Worm (Caenorhabditis elegans): ENCODE results near the gene unc-34.

The unc-34 gene

DNA sequence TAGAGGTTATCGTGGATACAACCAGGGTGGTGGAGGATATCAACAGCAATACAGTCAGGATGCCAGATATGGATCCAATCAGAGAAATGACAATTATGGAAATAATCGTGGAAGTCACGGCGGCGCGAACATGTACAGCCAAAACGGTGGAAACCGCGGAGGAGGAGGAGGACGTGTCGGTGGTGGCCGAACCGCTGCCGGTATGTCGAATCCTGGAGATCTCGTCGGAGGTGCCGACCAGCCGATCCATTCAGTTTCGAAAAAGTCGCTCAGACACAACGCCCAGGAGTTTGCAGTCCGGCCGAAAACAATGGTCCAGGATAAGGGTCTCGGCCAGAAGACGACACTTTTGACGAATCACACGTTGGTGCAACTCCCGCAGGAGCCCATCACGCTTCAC lies 26.5 kb downstream of the unc-34 start:
- no peak for TF ChIP-seq tbx-37 (GFP tag; conservative IDR thresholded peaks at IDR 0.05)
- no peak for TF ChIP-seq ceh-36 (tag; optimal IDR thresholded peaks at IDR 0.05)
- no peak for TF ChIP-seq tbx-11 (GFP tag; IDR thresholded peaks at IDR 0.05)
- TF ChIP-seq ama-1 (optimal IDR thresholded peaks at IDR 0.05), result no peak
- TF ChIP-seq aly-1 (tag; optimal IDR thresholded peaks at IDR 0.05), result no peak
- no peak for TF ChIP-seq F13C5.2 (tag; optimal IDR thresholded peaks at IDR 0.05)
- TF ChIP-seq hnd-1 (tag; optimal IDR thresholded peaks at IDR 0.05), result no peak

- no peak for TF ChIP-seq hnd-1 (tag; optimal IDR thresholded peaks at IDR 0.05)
- TF ChIP-seq tra-4 (tag; optimal IDR thresholded peaks at IDR 0.05), result no peak
- TF ChIP-seq tbx-11 (GFP tag; IDR thresholded peaks at IDR 0.05), result no peak
- TF ChIP-seq ets-7 (tag; optimal IDR thresholded peaks at IDR 0.05), result no peak
- TF ChIP-seq sea-1 (GFP tag; conservative IDR thresholded peaks at IDR 0.05), result no peak
- TF ChIP-seq F13C5.2 (tag; optimal IDR thresholded peaks at IDR 0.05), result no peak
- TF ChIP-seq pes-1 (GFP tag; IDR thresholded peaks at IDR 0.05), result no peak
- TF ChIP-seq scrt-1 (GFP tag; IDR thresholded peaks at IDR 0.05), result no peak
- no peak for TF ChIP-seq B0310.2 (tag; optimal IDR thresholded peaks at IDR 0.05)
- no peak for TF ChIP-seq flt-1 (GFP tag; IDR thresholded peaks at IDR 0.05)
- no peak for TF ChIP-seq aly-1 (tag; optimal IDR thresholded peaks at IDR 0.05)
- no peak for TF ChIP-seq hmbx-1 (tag; optimal IDR thresholded peaks at IDR 0.05)
- no peak for TF ChIP-seq hmg-4 (GFP tag; optimal IDR thresholded peaks at IDR 0.05)
- no peak for TF ChIP-seq ceh-13 (GFP tag; optimal IDR thresholded peaks at IDR 0.05)
- TF ChIP-seq ceh-36 (tag; optimal IDR thresholded peaks at IDR 0.05), result no peak
- no peak for TF ChIP-seq tbx-37 (GFP tag; conservative IDR thresholded peaks at IDR 0.05)
Measured at ce11 chrV:1013637-1014036, 31.1 kb downstream of the unc-34 start.

- no peak for TF ChIP-seq ama-1 (optimal IDR thresholded peaks at IDR 0.05)
- TF ChIP-seq hnd-1 (tag; optimal IDR thresholded peaks at IDR 0.05), result no peak
- no peak for TF ChIP-seq hmg-4 (GFP tag; optimal IDR thresholded peaks at IDR 0.05)
- no peak for TF ChIP-seq F13C5.2 (tag; optimal IDR thresholded peaks at IDR 0.05)
- TF ChIP-seq tra-4 (tag; optimal IDR thresholded peaks at IDR 0.05), result no peak
- TF ChIP-seq ets-7 (tag; optimal IDR thresholded peaks at IDR 0.05), result no peak
- TF ChIP-seq ceh-13 (GFP tag; optimal IDR thresholded peaks at IDR 0.05), result no peak
- no peak for TF ChIP-seq scrt-1 (GFP tag; IDR thresholded peaks at IDR 0.05)
- TF ChIP-seq aly-1 (tag; optimal IDR thresholded peaks at IDR 0.05), result no peak
- no peak for TF ChIP-seq sea-1 (GFP tag; conservative IDR thresholded peaks at IDR 0.05)
- TF ChIP-seq B0310.2 (tag; optimal IDR thresholded peaks at IDR 0.05), result no peak
Measured at ce11 chrV:1015194-1015593, 32.7 kb downstream of the unc-34 start.

ce11 chrV:1017196-1017595 lies 34.7 kb downstream of the unc-34 start:
- TF ChIP-seq tra-4 (tag; optimal IDR thresholded peaks at IDR 0.05) (no peak), scrt-1 (GFP tag; IDR thresholded peaks at IDR 0.05) (no peak)

- TF ChIP-seq pes-1 (GFP tag; IDR thresholded peaks at IDR 0.05), result 0 out of 2 replicates have a peak, but pooled peaks have one; percentile 8
- no peak for TF ChIP-seq ceh-13 (GFP tag; optimal IDR thresholded peaks at IDR 0.05)
- no peak for TF ChIP-seq flt-1 (GFP tag; IDR thresholded peaks at IDR 0.05)
Measured at ce11 chrV:1021456-1021855, 39.0 kb downstream of the unc-34 start.

- no peak for TF ChIP-seq tra-4 (tag; optimal IDR thresholded peaks at IDR 0.05)
- no peak for TF ChIP-seq ceh-36 (tag; optimal IDR thresholded peaks at IDR 0.05)
- no peak for TF ChIP-seq pes-1 (GFP tag; IDR thresholded peaks at IDR 0.05)
- no peak for TF ChIP-seq ceh-13 (GFP tag; optimal IDR thresholded peaks at IDR 0.05)
- no peak for TF ChIP-seq flt-1 (GFP tag; IDR thresholded peaks at IDR 0.05)
- TF ChIP-seq hmg-4 (GFP tag; optimal IDR thresholded peaks at IDR 0.05), result no peak
- no peak for TF ChIP-seq sea-1 (GFP tag; conservative IDR thresholded peaks at IDR 0.05)
- TF ChIP-seq F13C5.2 (tag; optimal IDR thresholded peaks at IDR 0.05), result no peak
- no peak for TF ChIP-seq tbx-11 (GFP tag; IDR thresholded peaks at IDR 0.05)
- TF ChIP-seq hnd-1 (tag; optimal IDR thresholded peaks at IDR 0.05), result no peak
- no peak for TF ChIP-seq ama-1 (optimal IDR thresholded peaks at IDR 0.05)
- no peak for TF ChIP-seq tbx-37 (GFP tag; conservative IDR thresholded peaks at IDR 0.05)
- TF ChIP-seq hmbx-1 (tag; optimal IDR thresholded peaks at IDR 0.05), result no peak
- TF ChIP-seq aly-1 (tag; optimal IDR thresholded peaks at IDR 0.05), result no peak
- TF ChIP-seq ets-7 (tag; optimal IDR thresholded peaks at IDR 0.05), result no peak
- no peak for TF ChIP-seq B0310.2 (tag; optimal IDR thresholded peaks at IDR 0.05)
- TF ChIP-seq scrt-1 (GFP tag; IDR thresholded peaks at IDR 0.05), result no peak
Measured at ce11 chrV:1023367-1023766, 40.9 kb downstream of the unc-34 start, which contains the start of gene pei-2. Gene pei-2, minus strand, starts transcription at chrV:1023467.

- TF ChIP-seq hmbx-1 (tag; optimal IDR thresholded peaks at IDR 0.05) (no peak), ets-7 (tag; optimal IDR thresholded peaks at IDR 0.05) (no peak), pes-1 (GFP tag; IDR thresholded peaks at IDR 0.05) (no peak), hmg-4 (GFP tag; optimal IDR thresholded peaks at IDR 0.05) (no peak), F13C5.2 (tag; optimal IDR thresholded peaks at IDR 0.05) (no peak), scrt-1 (GFP tag; IDR thresholded peaks at IDR 0.05) (no peak), ceh-36 (tag; optimal IDR thresholded peaks at IDR 0.05) (no peak)
Measured at ce11 chrV:1027044-1027443, 44.5 kb downstream of the unc-34 start, which contains the start of gene R09A1.3. Gene R09A1.3, minus strand, starts transcription at chrV:1027074.

DNA sequence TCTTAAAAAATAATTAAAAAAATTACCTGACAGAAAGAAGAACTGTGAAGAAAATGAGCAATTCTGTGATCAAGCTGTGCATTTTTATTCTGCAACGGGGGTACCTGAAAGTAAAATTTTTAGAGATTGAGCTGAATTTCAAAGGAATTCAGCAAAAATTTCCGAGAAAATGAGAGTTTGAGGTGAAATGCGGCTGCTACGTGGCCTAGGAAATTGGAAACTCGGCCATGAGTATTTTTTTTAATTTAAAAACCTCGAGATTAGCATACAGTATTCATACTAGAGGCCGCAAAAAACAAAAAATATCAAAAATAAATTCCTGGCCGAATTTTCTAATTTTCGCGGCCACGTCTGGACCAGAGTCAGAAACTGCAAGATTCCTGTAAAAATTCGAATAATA lies 50.8 kb downstream of the unc-34 start, which contains the start of gene flp-34:
flp-34 (minus strand) TSS at position 101 of the 400 bp plus-strand sequence.
- TF ChIP-seq ceh-13 (GFP tag; optimal IDR thresholded peaks at IDR 0.05) (no peak), ama-1 (optimal IDR thresholded peaks at IDR 0.05) (no peak), hnd-1 (tag; optimal IDR thresholded peaks at IDR 0.05) (no peak), pes-1 (GFP tag; IDR thresholded peaks at IDR 0.05) (no peak), tra-4 (tag; optimal IDR thresholded peaks at IDR 0.05) (no peak), B0310.2 (tag; optimal IDR thresholded peaks at IDR 0.05) (no peak), tbx-37 (GFP tag; conservative IDR thresholded peaks at IDR 0.05) (no peak), hmg-4 (GFP tag; optimal IDR thresholded peaks at IDR 0.05) (no peak), tbx-11 (GFP tag; IDR thresholded peaks at IDR 0.05) (no peak)

Measured in whole organism, early embryonic.